Worm (Caenorhabditis elegans) whole organism, L3 larva: ENCODE data around the gene C25E10.13.

Experiments
- R02D3.7 ChIP-seq: fragments of 150-350 bp; optimal IDR thresholded peaks from 2 replicates; lab custom pipeline; 2014; ENCODE audit warnings: missing biosample characterization, missing genetic modification characterization
- aly-2 ChIP-seq: fragments of 150-350 bp; optimal IDR thresholded peaks from 2 replicates; lab custom pipeline; 2014; ENCODE audit warnings: missing biosample characterization, missing genetic modification characterization
- ama-1 ChIP-seq: fragments of 150-350 bp; optimal IDR thresholded peaks from 2 replicates; lab custom pipeline; 2018
- ceh-28 ChIP-seq: fragments of 150-350 bp; optimal IDR thresholded peaks from 2 replicates; lab custom pipeline; 2014; ENCODE audit warnings: missing biosample characterization, missing genetic modification reagents, missing genetic modification characterization
- ceh-82 ChIP-seq: fragments of 150-350 bp; optimal IDR thresholded peaks from 2 replicates; lab custom pipeline; 2014; ENCODE audit warnings: missing biosample characterization, missing genetic modification characterization
- daf-12 ChIP-seq: fragments of 150-350 bp; optimal IDR thresholded peaks from 2 replicates; lab custom pipeline; 2014; ENCODE audit warnings: missing biosample characterization, missing genetic modification reagents, missing genetic modification characterization
- elt-2 ChIP-seq: sonication (generic microtip); optimal IDR thresholded peaks from 2 replicates; lab custom pipeline; 2016; ENCODE audit warnings: missing genetic modification reagents, mild to moderate bottlenecking, missing genetic modification characterization, missing compliant biosample characterization
- elt-3 ChIP-seq, 3 experiments: fragments of 150-350 bp in 1 of 3; sonication (generic microtip) in 2 of 3; optimal IDR thresholded peaks; 2 replicates in 2 of 3; 4 replicates in 1 of 3; lab custom pipeline; 2014 to 2017; ENCODE audit warnings: missing biosample characterization in 3 of 3, missing genetic modification characterization in 3 of 3
- eor-1 ChIP-seq, 2 experiments: fragments of 150-350 bp; optimal IDR thresholded peaks; 2 replicates each; lab custom pipeline; 2014 to 2018; ENCODE audit warnings: missing biosample characterization in 2 of 2, missing genetic modification characterization in 2 of 2
- fkh-10 ChIP-seq: sonication (generic microtip); optimal IDR thresholded peaks from 2 replicates; lab custom pipeline; 2017; ENCODE audit warnings: missing biosample characterization, missing genetic modification reagents, missing genetic modification characterization
- fkh-2 ChIP-seq: fragments of 150-350 bp; optimal IDR thresholded peaks from 2 replicates; lab custom pipeline; 2014; ENCODE audit warnings: missing biosample characterization, missing genetic modification reagents, missing genetic modification characterization
- jun-1 ChIP-seq: fragments of 150-350 bp; optimal IDR thresholded peaks from 2 replicates; lab custom pipeline; 2014; ENCODE audit warnings: missing biosample characterization, missing genetic modification reagents, missing genetic modification characterization
- lin-39 ChIP-seq: fragments of 150-350 bp; optimal IDR thresholded peaks from 2 replicates; lab custom pipeline; 2018; ENCODE audit warnings: missing biosample characterization, missing genetic modification reagents, missing genetic modification characterization
- lsy-12 ChIP-seq: sonication (generic microtip); optimal IDR thresholded peaks from 2 replicates; lab custom pipeline; 2016; ENCODE audit warnings: mild to moderate bottlenecking, missing genetic modification characterization, missing compliant biosample characterization
- mdl-1 ChIP-seq: fragments of 150-350 bp; optimal IDR thresholded peaks from 2 replicates; lab custom pipeline; 2014; ENCODE audit warnings: missing biosample characterization, missing genetic modification characterization
- nfya-1 ChIP-seq: sonication (generic microtip); optimal IDR thresholded peaks from 2 replicates; lab custom pipeline; 2017; ENCODE audit warnings: missing genetic modification characterization, mild to moderate bottlenecking, missing compliant biosample characterization, antibody characterized with exemption, moderate library complexity; ENCODE audit not compliant: insufficient read depth
- nhr-11 ChIP-seq: fragments of 150-350 bp; optimal IDR thresholded peaks from 2 replicates; lab custom pipeline; 2014; ENCODE audit warnings: missing biosample characterization, missing genetic modification characterization
- nhr-23 ChIP-seq: fragments of 150-350 bp; optimal IDR thresholded peaks from 2 replicates; lab custom pipeline; 2014; ENCODE audit warnings: missing biosample characterization, missing genetic modification reagents, missing genetic modification characterization
- nhr-25 ChIP-seq: sonication (generic microtip); optimal IDR thresholded peaks from 2 replicates; lab custom pipeline; 2017; ENCODE audit warnings: missing biosample characterization, missing genetic modification characterization
- nhr-28 ChIP-seq: fragments of 150-350 bp; optimal IDR thresholded peaks from 2 replicates; lab custom pipeline; 2014; ENCODE audit warnings: missing biosample characterization, missing genetic modification characterization
- nhr-43 ChIP-seq: sonication (generic microtip); optimal IDR thresholded peaks from 2 replicates; lab custom pipeline; 2016; ENCODE audit warnings: mild to moderate bottlenecking, missing genetic modification characterization, missing compliant biosample characterization; ENCODE audit not compliant: poor library complexity, severe bottlenecking
- nhr-76 ChIP-seq: fragments of 150-350 bp; sonication (generic microtip); optimal IDR thresholded peaks from 5 replicates; lab custom pipeline; 2014; ENCODE audit warnings: missing biosample characterization, missing genetic modification characterization
- nhr-77 ChIP-seq: fragments of 150-350 bp; optimal IDR thresholded peaks from 2 replicates; lab custom pipeline; 2014; ENCODE audit warnings: missing biosample characterization, missing genetic modification characterization
- pha-4 ChIP-seq: fragments of 150-350 bp; optimal IDR thresholded peaks from 2 replicates; lab custom pipeline; 2014; ENCODE audit warnings: missing biosample characterization, missing genetic modification reagents, missing genetic modification characterization
- pqm-1 ChIP-seq: fragments of 150-350 bp; optimal IDR thresholded peaks from 2 replicates; lab custom pipeline; 2017; ENCODE audit warnings: missing biosample characterization, missing genetic modification characterization, inconsistent platforms
- sea-2 ChIP-seq: fragments of 150-350 bp; sonication (generic microtip); optimal IDR thresholded peaks from 4 replicates; lab custom pipeline; 2014; ENCODE audit warnings: missing biosample characterization, missing genetic modification reagents, missing genetic modification characterization
- skn-1 ChIP-seq: fragments of 150-350 bp; optimal IDR thresholded peaks from 2 replicates; lab custom pipeline; 2014; ENCODE audit warnings: missing biosample characterization, missing genetic modification characterization
- snpc-4 ChIP-seq: fragments of 150-350 bp; optimal IDR thresholded peaks from 2 replicates; lab custom pipeline; 2014; ENCODE audit warnings: missing biosample characterization, missing genetic modification characterization
- tbx-2 ChIP-seq: sonication (generic microtip); optimal IDR thresholded peaks from 2 replicates; lab custom pipeline; 2016; ENCODE audit warnings: mild to moderate bottlenecking, missing genetic modification characterization, missing compliant biosample characterization
- zag-1 ChIP-seq: fragments of 150-350 bp; optimal IDR thresholded peaks from 2 replicates; lab custom pipeline; 2014; ENCODE audit warnings: missing biosample characterization, missing genetic modification characterization

C25E10.13 gene

DNA sequence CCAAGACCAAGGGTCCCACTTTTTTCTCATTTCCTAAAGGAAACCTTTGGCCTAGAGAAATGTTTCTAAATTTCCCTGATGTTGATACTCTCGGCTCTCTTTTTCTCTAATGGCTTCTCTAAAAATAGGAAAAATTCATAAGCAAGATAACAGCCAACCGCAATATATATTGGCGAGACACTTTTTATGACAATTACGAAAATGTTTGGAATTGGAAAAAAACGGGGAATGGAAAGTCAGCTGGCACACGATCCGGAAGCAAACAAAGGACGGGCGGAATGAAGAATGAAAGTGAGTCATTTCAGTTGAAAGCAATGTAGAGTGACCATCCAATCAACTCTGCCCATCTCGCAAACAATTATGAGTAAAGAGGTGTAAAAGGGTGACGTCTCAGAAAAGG lies 21.9 kb downstream of the C25E10.13 start:
- no peak for TF ChIP-seq eor-1 (tag; optimal IDR thresholded peaks at IDR 0.05; lab: Kevin White, UChicago)
- TF ChIP-seq nfya-1: peak; percentile 38
- peak; percentile 80 for TF ChIP-seq pqm-1 (tag; lab: Kevin White, UChicago)
- TF ChIP-seq ceh-82 (tag; lab: Kevin White, UChicago): no peak
- TF ChIP-seq nhr-76 (tag; lab: Kevin White, UChicago): no peak
- TF ChIP-seq nhr-43 (tag; lab: Kevin White, UChicago): no peak
- TF ChIP-seq elt-2 (tag; lab: Kevin White, UChicago): peak; percentile 67
- no peak for TF ChIP-seq lsy-12 (tag; lab: Kevin White, UChicago)
- TF ChIP-seq skn-1 (tag; lab: Kevin White, UChicago): no peak
- TF ChIP-seq jun-1 (tag; lab: Kevin White, UChicago): peak; percentile 2
- no peak for TF ChIP-seq elt-3 (tag; optimal IDR thresholded peaks at IDR 0.05; lab: Kevin White, UChicago)
- peak; percentile 75 for TF ChIP-seq pha-4 (tag; lab: Kevin White, UChicago)
- no peak for TF ChIP-seq zag-1 (tag; lab: Kevin White, UChicago)
- TF ChIP-seq fkh-2 (tag; lab: Kevin White, UChicago): no peak

DNA sequence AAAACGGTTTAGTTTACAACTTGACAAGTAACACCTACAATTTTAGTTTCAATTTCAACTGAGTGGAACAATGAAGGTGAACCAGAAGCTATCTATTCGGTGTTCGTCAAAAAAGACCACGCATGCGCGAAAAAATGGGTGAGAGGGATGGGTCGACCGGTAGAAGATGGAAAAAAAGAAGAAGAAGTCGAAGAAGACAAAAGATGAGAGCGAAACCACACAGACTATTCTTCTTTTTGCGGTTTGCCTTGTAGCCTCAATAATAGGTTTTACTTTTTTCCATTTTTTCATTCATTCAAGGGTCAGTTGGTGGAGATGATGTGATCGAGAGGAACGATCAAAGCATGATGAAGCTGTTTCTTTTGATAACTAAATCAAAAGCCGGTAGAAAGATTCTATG lies 22.8 kb downstream of the C25E10.13 start:
- TF ChIP-seq fkh-10 (GFP tag; lab: Kevin White, UChicago) (no peak), nfya-1 (no peak), eor-1 (tag; optimal IDR thresholded peaks at IDR 0.05; lab: Kevin White, UChicago) (no peak), nhr-25 (tag; lab: Kevin White, UChicago) (peak; percentile 32), daf-12 (tag; lab: Kevin White, UChicago) (no peak), lin-39 (tag; lab: Kevin White, UChicago) (no peak), ceh-82 (tag; lab: Kevin White, UChicago) (no peak), nhr-23 (peak; percentile 3), R02D3.7 (tag; lab: Kevin White, UChicago) (no peak), sea-2 (GFP tag; lab: Kevin White, UChicago) (no peak), nhr-11 (tag; lab: Kevin White, UChicago) (no peak), lsy-12 (tag; lab: Kevin White, UChicago) (no peak), nhr-77 (tag; lab: Kevin White, UChicago) (no peak), elt-2 (tag; lab: Kevin White, UChicago) (no peak)

DNA sequence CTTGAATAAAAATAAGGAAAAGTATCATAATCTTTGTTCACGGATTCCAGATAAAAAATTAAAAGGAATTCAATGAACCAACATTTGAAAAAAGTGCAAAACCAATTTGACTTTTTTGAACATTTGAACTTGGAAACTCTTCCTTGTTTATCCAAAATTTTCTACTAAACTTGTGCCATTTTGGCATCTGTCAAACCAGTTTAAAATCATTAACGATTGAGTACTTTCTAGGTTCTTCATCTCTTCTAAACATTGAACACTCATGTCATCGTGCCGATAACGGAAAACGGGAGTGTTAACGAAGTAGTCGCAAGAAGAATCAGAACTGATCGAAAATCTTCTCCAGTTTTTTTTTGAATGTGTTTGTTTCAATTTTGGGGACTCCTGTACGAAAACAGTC lies 24.7 kb downstream of the C25E10.13 start:
- TF ChIP-seq nhr-23: peak; percentile 37
- no peak for TF ChIP-seq ceh-28 (tag; lab: Kevin White, UChicago)
- peak; percentile 12 for TF ChIP-seq nhr-25 (tag; lab: Kevin White, UChicago)
- TF ChIP-seq aly-2 (tag; lab: Kevin White, UChicago): no peak
- peak; percentile 11 for TF ChIP-seq nhr-43 (tag; lab: Kevin White, UChicago)
- TF ChIP-seq, all 47 proteins: peak for 3

DNA sequence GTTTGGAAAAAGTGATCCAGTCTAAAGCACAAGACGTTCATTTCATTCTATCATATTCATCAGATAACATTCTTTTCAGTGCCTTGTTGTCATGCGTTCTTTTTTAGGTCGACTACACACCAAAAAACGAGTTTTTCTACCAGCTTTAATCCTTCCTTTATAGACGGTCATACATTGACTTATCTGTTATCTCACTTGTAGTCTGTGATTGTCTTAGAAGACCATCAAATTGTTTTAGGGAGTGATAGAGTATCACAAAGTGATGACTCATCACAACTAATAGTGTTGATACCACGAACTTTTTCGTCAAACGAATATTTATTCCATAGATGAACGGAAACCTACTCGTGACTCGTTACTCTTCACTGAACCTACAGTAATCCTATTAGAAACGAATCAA lies 26.3 kb downstream of the C25E10.13 start:
- TF ChIP-seq nhr-25 (tag; lab: Kevin White, UChicago) (peak; percentile 73), tbx-2 (tag; lab: Kevin White, UChicago) (peak; percentile 22), pqm-1 (tag; lab: Kevin White, UChicago) (peak; percentile 15), elt-2 (tag; lab: Kevin White, UChicago) (peak; percentile 34), zag-1 (tag; lab: Kevin White, UChicago) (no peak), daf-12 (tag; lab: Kevin White, UChicago) (no peak), elt-3 (tag; optimal IDR thresholded peaks at IDR 0.05; lab: Kevin White, UChicago) (peak in 1 of 3 experiments; percentile 84), mdl-1 (tag; lab: Kevin White, UChicago) (no peak), jun-1 (tag; lab: Kevin White, UChicago) (peak; percentile 43), ama-1 (lab: Kevin White, UChicago) (no peak), fkh-2 (tag; lab: Kevin White, UChicago) (no peak), ceh-28 (tag; lab: Kevin White, UChicago) (peak; percentile 58), nhr-23 (peak; percentile 89), nhr-43 (tag; lab: Kevin White, UChicago) (peak; percentile 88), ceh-82 (tag; lab: Kevin White, UChicago) (no peak), nhr-28 (no peak)

DNA sequence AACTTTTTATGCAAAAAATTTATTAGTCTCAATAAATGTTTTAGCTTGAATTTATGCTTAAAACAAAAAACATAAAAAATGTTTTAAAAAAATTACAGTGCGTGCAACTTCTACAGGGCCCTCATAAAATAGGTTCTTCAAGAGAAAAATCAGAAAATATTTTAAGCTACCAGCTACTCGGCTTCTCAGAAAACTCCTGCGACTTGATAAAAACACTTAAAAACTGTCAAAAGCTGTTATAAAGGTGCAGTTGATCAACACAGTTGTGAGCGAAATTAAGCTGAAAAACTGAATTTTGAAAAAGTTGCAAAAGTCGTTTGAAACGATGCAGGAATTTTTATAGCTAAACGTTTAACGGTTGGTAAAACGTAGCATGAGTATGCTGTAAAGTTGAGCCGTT lies 29.2 kb downstream of the C25E10.13 start:
- TF ChIP-seq nfya-1: peak; percentile 48
- TF ChIP-seq zag-1 (tag; lab: Kevin White, UChicago): no peak
- TF ChIP-seq snpc-4 (tag; lab: Kevin White, UChicago): peak; percentile 10
- no peak for TF ChIP-seq fkh-10 (GFP tag; lab: Kevin White, UChicago)
- TF ChIP-seq elt-2 (tag; lab: Kevin White, UChicago): no peak
- TF ChIP-seq nhr-77 (tag; lab: Kevin White, UChicago): no peak
- peak; percentile 99 for TF ChIP-seq ama-1 (lab: Kevin White, UChicago)
- TF ChIP-seq lsy-12 (tag; lab: Kevin White, UChicago): peak; percentile 42
